Worm (Caenorhabditis elegans) whole organism, late embryonic: ENCODE results near the gene comt-1.

Experiments
- K02D7.2 ChIP-seq: sonication (generic microtip); optimal IDR thresholded peaks from 2 replicates; lab custom pipeline; 2017; ENCODE audit warnings: mild to moderate bottlenecking, missing genetic modification characterization, missing compliant biosample characterization
- K09A11.1 ChIP-seq: sonication (generic microtip); optimal IDR thresholded peaks from 2 replicates; lab custom pipeline; 2017; ENCODE audit warnings: antibody characterized with exemption, mild to moderate bottlenecking, missing genetic modification characterization, missing compliant biosample characterization; ENCODE audit not compliant: insufficient read depth
- T23F11.4 ChIP-seq: fragments of 200-800 bp; sonication (Bioruptor generic); optimal IDR thresholded peaks from 2 replicates; lab custom pipeline; 2018; ENCODE audit warnings: mild to moderate bottlenecking, missing genetic modification characterization, missing compliant biosample characterization
- Y22D7AL.16 ChIP-seq: sonication (generic microtip); optimal IDR thresholded peaks from 2 replicates; lab custom pipeline; 2016; ENCODE audit warnings: missing genetic modification characterization, missing compliant biosample characterization
- ama-1 ChIP-seq: fragments of 150-350 bp; optimal IDR thresholded peaks from 2 replicates; lab custom pipeline; 2014
- ceh-18 ChIP-seq: sonication (generic microtip); optimal IDR thresholded peaks from 2 replicates; lab custom pipeline; 2016; ENCODE audit warnings: missing genetic modification characterization, missing compliant biosample characterization
- ceh-19 ChIP-seq: fragments of 200-800 bp; sonication (Bioruptor generic); optimal IDR thresholded peaks from 2 replicates; lab custom pipeline; 2018; ENCODE audit warnings: mild to moderate bottlenecking, missing genetic modification characterization, missing compliant biosample characterization
- ceh-2 ChIP-seq: sonication (generic microtip); optimal IDR thresholded peaks from 2 replicates; lab custom pipeline; 2016; ENCODE audit warnings: missing genotype, missing genetic modification characterization, missing compliant biosample characterization
- ceh-22 ChIP-seq: sonication (generic microtip); optimal IDR thresholded peaks from 2 replicates; lab custom pipeline; 2017; ENCODE audit warnings: missing biosample characterization, missing genetic modification characterization
- ceh-30 ChIP-seq: fragments of 150-350 bp; optimal IDR thresholded peaks from 2 replicates; lab custom pipeline; 2014; ENCODE audit warnings: missing biosample characterization, missing genetic modification characterization
- ceh-31 ChIP-seq: sonication (generic microtip); optimal IDR thresholded peaks from 2 replicates; lab custom pipeline; 2016; ENCODE audit warnings: missing genetic modification characterization, missing compliant biosample characterization
- ceh-34 ChIP-seq: sonication (generic microtip); optimal IDR thresholded peaks from 2 replicates; lab custom pipeline; 2016; ENCODE audit warnings: mild to moderate bottlenecking, missing genetic modification characterization, missing compliant biosample characterization
- ceh-45 ChIP-seq: fragments of 200-800 bp; sonication (Bioruptor generic); IDR thresholded peaks from 2 replicates; pipeline ENCODE4 v1.3.6; 2022; ENCODE audit warnings: missing genetic modification reagents, missing genetic modification characterization, missing compliant biosample characterization
- dve-1 ChIP-seq: sonication (generic microtip); optimal IDR thresholded peaks from 2 replicates; lab custom pipeline; 2017; ENCODE audit warnings: antibody characterized with exemption, mild to moderate bottlenecking, missing genetic modification characterization, missing compliant biosample characterization
- elt-2 ChIP-seq: sonication (generic microtip); optimal IDR thresholded peaks from 2 replicates; lab custom pipeline; 2016; ENCODE audit warnings: missing genetic modification reagents, missing genetic modification characterization, missing compliant biosample characterization
- elt-4 ChIP-seq: sonication (generic microtip); optimal IDR thresholded peaks from 2 replicates; lab custom pipeline; 2016; ENCODE audit warnings: missing genetic modification characterization, missing compliant biosample characterization
- ets-4 ChIP-seq: sonication (generic microtip); optimal IDR thresholded peaks from 2 replicates; lab custom pipeline; 2016; ENCODE audit warnings: missing genetic modification characterization, missing compliant biosample characterization
- fax-1 ChIP-seq: sonication (generic microtip); optimal IDR thresholded peaks from 2 replicates; lab custom pipeline; 2016; ENCODE audit warnings: missing genotype, missing genetic modification characterization, missing compliant biosample characterization
- fkh-6 ChIP-seq: sonication (generic microtip); optimal IDR thresholded peaks from 2 replicates; lab custom pipeline; 2016; ENCODE audit warnings: missing genetic modification characterization, missing compliant biosample characterization
- gmeb-2 ChIP-seq: sonication (generic microtip); optimal IDR thresholded peaks from 2 replicates; lab custom pipeline; 2016; ENCODE audit warnings: missing genetic modification characterization, inconsistent platforms, missing compliant biosample characterization
- hlh-13 ChIP-seq: fragments of 200-800 bp; sonication (Bioruptor generic); optimal IDR thresholded peaks from 2 replicates; lab custom pipeline; 2018; ENCODE audit warnings: mild to moderate bottlenecking, missing genetic modification characterization, missing compliant biosample characterization
- hlh-15 ChIP-seq: sonication (generic microtip); optimal IDR thresholded peaks from 2 replicates; lab custom pipeline; 2016; ENCODE audit warnings: missing genetic modification characterization, missing compliant biosample characterization
- hlh-30 ChIP-seq: sonication (generic microtip); optimal IDR thresholded peaks from 2 replicates; lab custom pipeline; 2017; ENCODE audit warnings: antibody characterized with exemption, missing genetic modification characterization, missing compliant biosample characterization; ENCODE audit not compliant: insufficient read depth
- hlh-8 ChIP-seq: sonication (generic microtip); optimal IDR thresholded peaks from 2 replicates; lab custom pipeline; 2016; ENCODE audit warnings: missing genotype, missing genetic modification characterization, missing compliant biosample characterization
- madf-2 ChIP-seq: sonication (generic microtip); optimal IDR thresholded peaks from 2 replicates; lab custom pipeline; 2017; ENCODE audit warnings: missing genetic modification characterization, missing compliant biosample characterization
- nfya-1 ChIP-seq: sonication (generic microtip); optimal IDR thresholded peaks from 2 replicates; lab custom pipeline; 2017; ENCODE audit warnings: missing genetic modification characterization, mild to moderate bottlenecking, missing compliant biosample characterization, antibody characterized with exemption, moderate library complexity
- nhr-11 ChIP-seq: fragments of 150-350 bp; optimal IDR thresholded peaks from 2 replicates; lab custom pipeline; 2014; ENCODE audit warnings: missing biosample characterization, missing genetic modification characterization
- odd-2 ChIP-seq: sonication (generic microtip); optimal IDR thresholded peaks from 2 replicates; lab custom pipeline; 2017; ENCODE audit warnings: antibody characterized with exemption, mild to moderate bottlenecking, missing genetic modification characterization, missing compliant biosample characterization
- pag-3 ChIP-seq: sonication (generic microtip); optimal IDR thresholded peaks from 2 replicates; lab custom pipeline; 2016; ENCODE audit warnings: missing compliant biosample characterization, missing genetic modification characterization, borderline replicate concordance
- pat-9 ChIP-seq: fragments of 200-800 bp; sonication (Bioruptor generic); optimal IDR thresholded peaks from 2 replicates; lab custom pipeline; 2018; ENCODE audit warnings: mild to moderate bottlenecking, missing genetic modification characterization, moderate library complexity, missing compliant biosample characterization
- pha-2 ChIP-seq: sonication (generic microtip); optimal IDR thresholded peaks from 2 replicates; lab custom pipeline; 2017; ENCODE audit warnings: mild to moderate bottlenecking, missing genetic modification characterization, missing compliant biosample characterization
- pqm-1 ChIP-seq: sonication (generic microtip); optimal IDR thresholded peaks from 2 replicates; lab custom pipeline; 2016; ENCODE audit warnings: missing genetic modification characterization, missing compliant biosample characterization
- pros-1 ChIP-seq: fragments of 150-350 bp; optimal IDR thresholded peaks from 2 replicates; lab custom pipeline; 2014; ENCODE audit warnings: missing biosample characterization, missing genetic modification reagents, missing genetic modification characterization
- ref-2 ChIP-seq: sonication (generic microtip); optimal IDR thresholded peaks from 2 replicates; lab custom pipeline; 2016; ENCODE audit warnings: missing genetic modification characterization, missing compliant biosample characterization
- rnt-1 ChIP-seq: sonication (generic microtip); optimal IDR thresholded peaks from 2 replicates; lab custom pipeline; 2016; ENCODE audit warnings: missing genetic modification characterization, missing compliant biosample characterization
- sdc-2 ChIP-seq: sonication (generic microtip); optimal IDR thresholded peaks from 2 replicates; lab custom pipeline; 2016; ENCODE audit warnings: missing genotype, missing genetic modification characterization, missing compliant biosample characterization
- sox-2 ChIP-seq: fragments of 200-800 bp; sonication (Bioruptor generic); IDR thresholded peaks from 2 replicates; pipeline ENCODE4 v1.3.6; 2022; ENCODE audit warnings: missing genetic modification reagents, missing genetic modification characterization, missing compliant biosample characterization
- tbx-2 ChIP-seq: sonication (generic microtip); optimal IDR thresholded peaks from 2 replicates; lab custom pipeline; 2016; ENCODE audit warnings: missing genetic modification characterization, missing compliant biosample characterization
- tbx-7 ChIP-seq: sonication (generic microtip); optimal IDR thresholded peaks from 2 replicates; lab custom pipeline; 2016; ENCODE audit warnings: missing genotype, missing genetic modification characterization, missing compliant biosample characterization
- ttx-3 ChIP-seq: sonication (generic microtip); optimal IDR thresholded peaks from 2 replicates; lab custom pipeline; 2016; ENCODE audit warnings: missing genetic modification reagents, missing genetic modification characterization, missing compliant biosample characterization
- unc-3 ChIP-seq, 2 experiments: fragments of 200-800 bp in 1 of 2; sonication (Bioruptor generic) in 1 of 2; sonication (generic microtip) in 1 of 2; conservative IDR thresholded peaks in 1 of 2; optimal IDR thresholded peaks in 1 of 2; 2 replicates each; pipeline versions ENCODE4 v1.3.6 to Lab custom; 2016 to 2022; ENCODE audit warnings: missing compliant biosample characterization in 2 of 2, missing genetic modification characterization in 2 of 2, missing genetic modification reagents in 1 of 2
- unc-42 ChIP-seq: sonication (generic microtip); optimal IDR thresholded peaks from 2 replicates; lab custom pipeline; 2016; ENCODE audit warnings: missing genotype, missing genetic modification characterization, missing compliant biosample characterization
- unc-55 ChIP-seq: sonication (generic microtip); optimal IDR thresholded peaks from 2 replicates; lab custom pipeline; 2017; ENCODE audit warnings: missing biosample characterization, missing genetic modification reagents, missing genetic modification characterization
- ztf-16 ChIP-seq: sonication (generic microtip); optimal IDR thresholded peaks from 2 replicates; lab custom pipeline; 2017; ENCODE audit warnings: missing genetic modification characterization, missing compliant biosample characterization

Gene comt-1

DNA sequence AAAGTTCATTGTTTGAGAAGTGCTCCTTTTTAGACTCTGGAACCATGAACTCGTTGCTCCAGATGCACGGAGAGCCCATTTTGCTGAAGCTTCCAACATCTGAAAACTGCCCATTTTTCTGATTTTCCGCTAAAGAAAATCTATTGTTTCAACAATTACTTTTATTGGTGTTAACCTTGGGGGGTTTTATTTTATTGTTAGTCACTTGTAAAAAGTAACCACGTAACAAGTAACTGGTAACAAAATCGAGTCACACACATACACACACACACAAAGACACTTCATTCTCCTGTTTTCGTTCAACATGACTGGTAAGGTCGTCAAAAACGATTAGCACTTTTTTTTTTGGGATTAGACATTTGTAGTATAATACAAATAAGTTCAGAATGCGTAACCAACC is 15.2 kb upstream of the comt-1 start:
- TF ChIP-seq K09A11.1 (tag; lab: Kevin White, UChicago) (no peak), tbx-7 (no peak)

DNA sequence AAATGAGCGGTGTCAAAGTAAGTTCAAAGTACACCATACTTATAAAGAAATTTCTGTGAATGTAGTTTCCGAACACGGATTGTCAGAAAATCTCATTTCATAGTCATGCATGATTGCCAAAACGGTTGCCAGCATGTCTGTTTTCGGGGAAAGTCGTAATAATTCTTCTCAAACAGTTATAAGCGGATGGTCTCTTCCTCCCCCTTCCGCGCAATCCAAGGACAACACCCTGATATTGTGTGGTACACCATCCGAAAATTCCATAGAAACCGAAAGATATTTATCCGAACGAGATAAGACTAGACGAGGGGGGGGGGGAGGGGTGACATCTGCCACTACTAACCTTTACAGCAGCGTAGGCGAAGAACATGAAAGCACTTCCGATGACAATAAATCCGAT is 12.3 kb upstream of the comt-1 start:
- TF ChIP-seq ceh-2 (tag; lab: Kevin White, UChicago) (no peak), unc-42 (tag; lab: Kevin White, UChicago) (no peak), fkh-6 (tag; lab: Kevin White, UChicago) (no peak), rnt-1 (no peak), pag-3 (tag; lab: Kevin White, UChicago) (no peak), ama-1 (no peak), elt-2 (tag; lab: Kevin White, UChicago) (no peak)

DNA sequence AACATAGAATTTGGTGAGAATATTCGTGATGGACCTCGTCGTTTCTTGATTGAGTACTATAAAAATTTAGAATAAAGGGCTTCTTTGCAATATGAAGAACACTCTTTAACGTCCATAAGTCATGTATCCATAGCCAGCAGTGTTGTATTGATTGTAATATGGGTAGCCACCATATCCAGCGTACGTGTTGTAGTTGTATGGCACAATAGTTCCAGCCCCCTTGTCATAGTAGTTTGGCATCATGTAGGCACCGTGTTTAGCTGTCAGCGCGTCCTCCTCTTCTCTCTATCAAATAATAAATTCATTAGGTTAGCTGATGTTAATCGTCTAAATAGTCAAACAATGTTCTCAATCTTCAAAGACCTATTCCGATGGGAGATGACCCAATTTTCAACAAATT is 11.0 kb upstream of the comt-1 start:
- TF ChIP-seq gmeb-2 (tag; lab: Kevin White, UChicago) (no peak), ceh-22 (tag; lab: Kevin White, UChicago) (no peak), ceh-19 (GFP tag; lab: Kevin White, UChicago) (no peak), pat-9 (tag; lab: Kevin White, UChicago) (no peak), unc-3 (GFP tag; conservative IDR thresholded peaks at IDR 0.05; lab: Robert Waterston, UW) (no peak), unc-3 (tag; optimal IDR thresholded peaks at IDR 0.05; lab: Kevin White, UChicago) (no peak), odd-2 (tag; lab: Kevin White, UChicago) (no peak), pha-2 (tag; lab: Kevin White, UChicago) (no peak), hlh-13 (no peak), pag-3 (tag; lab: Kevin White, UChicago) (no peak), T23F11.4 (GFP tag; lab: Kevin White, UChicago) (no peak), tbx-2 (tag; lab: Kevin White, UChicago) (no peak), elt-4 (no peak)

- TF ChIP-seq pat-9 (tag; lab: Kevin White, UChicago) (no peak), ceh-18 (no peak), nhr-11 (tag; lab: Kevin White, UChicago) (no peak), hlh-8 (tag; lab: Kevin White, UChicago) (no peak), ceh-34 (tag; lab: Kevin White, UChicago) (peak; percentile 23), K02D7.2 (no peak), ceh-45 (GFP tag; lab: Robert Waterston, UW) (no peak), sox-2 (no peak), gmeb-2 (tag; lab: Kevin White, UChicago) (no peak), unc-42 (tag; lab: Kevin White, UChicago) (no peak), ets-4 (tag; lab: Kevin White, UChicago) (peak; percentile 1), nfya-1 (tag; lab: Kevin White, UChicago) (no peak), dve-1 (tag; lab: Kevin White, UChicago) (peak; percentile 1), ref-2 (tag; lab: Kevin White, UChicago) (peak; percentile 24), fax-1 (tag; lab: Kevin White, UChicago) (no peak), tbx-2 (tag; lab: Kevin White, UChicago) (no peak)
Observed at ce11 chrX:2871037-2871436, 8.8 kb upstream of the comt-1 start, which contains the start of gene F53B3.3. TSS of gene F53B3.3 (minus strand) at chrX:2871137.

- TF ChIP-seq sdc-2 (tag; lab: Kevin White, UChicago) (no peak), unc-55 (GFP tag; lab: Kevin White, UChicago) (no peak), ceh-31 (tag; lab: Kevin White, UChicago) (no peak), pha-2 (tag; lab: Kevin White, UChicago) (no peak), pat-9 (tag; lab: Kevin White, UChicago) (no peak), Y22D7AL.16 (tag; lab: Kevin White, UChicago) (no peak), hlh-30 (no peak), pqm-1 (tag; lab: Kevin White, UChicago) (no peak), ceh-30 (tag; lab: Kevin White, UChicago) (no peak), ceh-18 (no peak), K09A11.1 (tag; lab: Kevin White, UChicago) (no peak), nfya-1 (tag; lab: Kevin White, UChicago) (no peak), madf-2 (tag; lab: Kevin White, UChicago) (no peak), pros-1 (tag; lab: Kevin White, UChicago) (no peak), nhr-11 (tag; lab: Kevin White, UChicago) (no peak), ttx-3 (no peak), ztf-16 (tag; lab: Kevin White, UChicago) (no peak), fax-1 (tag; lab: Kevin White, UChicago) (no peak), hlh-15 (no peak)
Observed at ce11 chrX:2865591-2866217, 3.4 kb upstream of the comt-1 start.
